Worm (Caenorhabditis elegans): ENCODE results near the gene ZK262.2.
"Not testable (repeated sequence)": the region's sequence is repeated elsewhere in the genome, so short reads cannot be mapped to it uniquely, and the experiment has no call there.

ZK262.2 gene

DNA sequence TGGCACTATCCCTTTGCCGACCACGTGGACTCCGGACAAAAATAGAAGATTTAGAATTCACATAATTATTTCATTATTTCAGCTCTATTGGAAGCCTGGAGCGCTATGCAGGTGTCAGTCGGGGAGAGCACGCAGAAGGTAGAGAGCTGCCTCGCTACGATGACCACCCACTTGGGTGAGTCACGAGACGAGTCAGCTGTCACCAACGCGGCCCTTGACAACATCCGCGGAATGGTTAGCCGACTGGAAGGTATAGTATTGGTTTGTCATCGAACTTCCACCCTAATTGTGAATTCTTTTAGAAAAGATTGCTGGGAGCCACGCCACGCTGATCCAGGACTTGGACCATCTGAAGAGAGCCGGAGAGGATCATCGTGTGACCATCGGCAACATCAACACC, 26.7 kb upstream of the ZK262.2 start, which contains the start of gene ZK262.9:
Gene ZK262.9 (plus strand): TSS at position 301 of the 400 bp plus-strand sequence.
- not testable (repeated sequence) for TF ChIP-seq ceh-32 (tag; optimal IDR thresholded peaks at IDR 0.05; ENCODE audit: poor library complexity); fos-1 (tag; optimal IDR thresholded peaks at IDR 0.05); hif-1 (tag; optimal IDR thresholded peaks at IDR 0.05)

DNA sequence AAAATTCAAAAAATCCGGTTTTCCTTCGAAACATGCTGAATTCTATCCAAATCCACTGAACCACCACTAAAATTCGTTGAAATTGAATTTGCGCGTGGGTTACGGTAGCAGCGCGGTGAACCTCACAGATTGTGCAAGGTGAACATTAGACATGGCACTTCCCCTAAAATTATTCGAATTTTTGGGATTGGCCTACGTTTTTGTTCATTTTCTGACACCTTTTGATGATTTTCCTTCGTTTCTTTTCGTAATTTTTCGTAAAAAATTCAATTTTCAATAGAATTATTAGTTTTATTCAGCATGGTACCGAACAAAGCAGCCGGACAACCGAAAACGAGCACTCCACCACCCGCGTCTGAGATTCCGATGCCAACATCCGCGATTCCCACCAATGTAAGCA, 25.3 kb upstream of the ZK262.2 start, which contains the start of gene ZK262.8:
Gene ZK262.8 (plus strand): TSS at position 301 of the 400 bp plus-strand sequence.
- TF ChIP-seq D1046.2 (GFP tag; IDR thresholded peaks at IDR 0.05) (no peak), nhr-77 (tag; optimal IDR thresholded peaks at IDR 0.05) (no peak), nhr-41 (GFP tag; IDR thresholded peaks at IDR 0.05) (no peak), zip-11 (GFP tag; IDR thresholded peaks at IDR 0.05) (no peak), unc-62 (GFP tag; optimal IDR thresholded peaks at IDR 0.05 in 1 of 2) (no peak), unc-62 (tag; optimal IDR thresholded peaks at IDR 0.05) (no peak), hmg-1.1 (GFP tag; IDR thresholded peaks at IDR 0.05) (no peak), tag-97 (GFP tag; IDR thresholded peaks at IDR 0.05) (no peak), php-3 (GFP tag; IDR thresholded peaks at IDR 0.05) (no peak), lin-38 (GFP tag; IDR thresholded peaks at IDR 0.05) (no peak), set-16 (GFP tag; IDR thresholded peaks at IDR 0.05) (no peak), spr-1 (tag; optimal IDR thresholded peaks at IDR 0.05) (no peak), nhr-6 (tag; optimal IDR thresholded peaks at IDR 0.05) (no peak), snpc-1.2 (GFP tag; IDR thresholded peaks at IDR 0.05) (no peak), ceh-28 (tag; optimal IDR thresholded peaks at IDR 0.05) (no peak), F44E2.7 (GFP tag; IDR thresholded peaks at IDR 0.05) (no peak), lin-29 (GFP tag; IDR thresholded peaks at IDR 0.05) (no peak), pha-4 (GFP tag; IDR thresholded peaks at IDR 0.05) (no peak), pha-4 (tag; optimal IDR thresholded peaks at IDR 0.05) (no peak), hif-1 (tag; optimal IDR thresholded peaks at IDR 0.05) (no peak), rbr-2 (tag; optimal IDR thresholded peaks at IDR 0.05) (no peak)

ce11 chrV:18434961-18435360, 22.2 kb upstream of the ZK262.2 start, which contains the start of gene ZK262.20:
Gene ZK262.20, minus strand, starts transcription at chrV:18435061.
- TF ChIP-seq fkh-10 (GFP tag; optimal IDR thresholded peaks at IDR 0.05) (no peak), Y75B8A.6 (GFP tag; IDR thresholded peaks at IDR 0.05) (no peak), mxl-3 (GFP tag; optimal IDR thresholded peaks at IDR 0.05) (no peak), lsy-2 (tag; optimal IDR thresholded peaks at IDR 0.05) (no peak), daf-16 (GFP tag; optimal IDR thresholded peaks at IDR 0.05) (no peak), daf-16 (tag; optimal IDR thresholded peaks at IDR 0.05) (no peak), hlh-30 (tag; optimal IDR thresholded peaks at IDR 0.05; ENCODE audit: insufficient read depth) (no peak), ZK337.2 (GFP tag; IDR thresholded peaks at IDR 0.05) (no peak), Y5F2A.4 (GFP tag; optimal IDR thresholded peaks at IDR 0.05) (no peak), vab-7 (GFP tag; IDR thresholded peaks at IDR 0.05) (no peak), zag-1 (tag; optimal IDR thresholded peaks at IDR 0.05) (no peak)

ce11 chrV:18431450-18431849, 18.7 kb upstream of the ZK262.2 start, which contains the start of gene srw-82:
Gene srw-82, plus strand, starts transcription at chrV:18431750.
- TF ChIP-seq tag-97 (GFP tag; IDR thresholded peaks at IDR 0.05), result no peak
- TF ChIP-seq aha-1 (tag), result peak; percentile 89

ce11 chrV:18430826-18431225, 18.0 kb upstream of the ZK262.2 start:
- TF ChIP-seq lin-15B (tag; optimal IDR thresholded peaks at IDR 0.05) (no peak), nhr-48 (tag; optimal IDR thresholded peaks at IDR 0.05) (no peak), set-16 (GFP tag; IDR thresholded peaks at IDR 0.05) (peak; percentile 88)
